Fruit fly (Drosophila melanogaster) whole organism, embryonic: ENCODE results near the gene nonA.

Experiments
- Abd-B ChIP-seq: fragments of 200-800 bp; sonication (Bioruptor generic); optimal IDR thresholded peaks from 2 replicates; lab custom pipeline; 2018; ENCODE audit warnings: missing biosample characterization, mild to moderate bottlenecking, missing genetic modification characterization, moderate library complexity
- Bteb2 ChIP-seq: fragments of 200-800 bp; sonication (Bioruptor generic); optimal IDR thresholded peaks from 2 replicates; lab custom pipeline; 2016; ENCODE audit warnings: missing biosample characterization, missing genetic modification characterization
- CG10321 ChIP-seq: fragments of 200-800 bp; sonication (Bioruptor generic); IDR thresholded peaks from 2 replicates; pipeline ENCODE4 v1.3.6; 2022; ENCODE audit warnings: missing biosample characterization, missing genetic modification characterization
- CG10565 ChIP-seq: fragments of 200-800 bp; sonication (Bioruptor generic); optimal IDR thresholded peaks from 3 replicates; lab custom pipeline; 2016; ENCODE audit warnings: missing biosample characterization, mild to moderate bottlenecking, missing genetic modification characterization
- CG11085 ChIP-seq: fragments of 200-800 bp; sonication (Bioruptor generic); IDR thresholded peaks from 2 replicates; pipeline ENCODE4 v1.3.6; 2022; ENCODE audit warnings: missing biosample characterization, missing genetic modification characterization
- CG11695 ChIP-seq: fragments of 200-800 bp; sonication (Bioruptor generic); IDR thresholded peaks from 3 replicates; pipeline ENCODE4 v1.3.6; 2022; ENCODE audit warnings: missing biosample characterization, missing genetic modification characterization
- CG13894 ChIP-seq: fragments of 200-800 bp; sonication (Bioruptor generic); optimal IDR thresholded peaks from 3 replicates; lab custom pipeline; 2018; ENCODE audit warnings: missing biosample characterization, mild to moderate bottlenecking, missing genetic modification characterization, moderate library complexity
- CG15514 ChIP-seq: fragments of 200-800 bp; sonication (Bioruptor generic); optimal IDR thresholded peaks from 3 replicates; lab custom pipeline; 2017; ENCODE audit warnings: missing biosample characterization, missing genetic modification characterization, mild to moderate bottlenecking, moderate library complexity, missing genetic modification reagents
- CG16779 ChIP-seq: fragments of 200-800 bp; sonication (Bioruptor generic); IDR thresholded peaks from 2 replicates; pipeline ENCODE4 v1.3.6; 2022; ENCODE audit warnings: missing biosample characterization, missing genetic modification characterization
- CG17568 ChIP-seq: fragments of 200-800 bp; sonication (Bioruptor generic); optimal IDR thresholded peaks from 2 replicates; lab custom pipeline; 2018; ENCODE audit warnings: missing biosample characterization, mild to moderate bottlenecking, missing genetic modification characterization, moderate library complexity
- CG1832 ChIP-seq: fragments of 200-800 bp; sonication (Bioruptor generic); optimal IDR thresholded peaks from 2 replicates; lab custom pipeline; 2017; ENCODE audit warnings: missing biosample characterization, mild to moderate bottlenecking, missing genetic modification characterization, inconsistent platforms
- CG18764 ChIP-seq: fragments of 200-800 bp; sonication (Bioruptor generic); optimal IDR thresholded peaks from 3 replicates; lab custom pipeline; 2016; ENCODE audit warnings: missing biosample characterization, missing genetic modification characterization
- CG3065 ChIP-seq: fragments of 200-800 bp; sonication (Bioruptor generic); optimal IDR thresholded peaks from 2 replicates; lab custom pipeline; 2016; ENCODE audit warnings: missing biosample characterization, missing genetic modification characterization
- CG4730 ChIP-seq: fragments of 200-800 bp; sonication (Bioruptor generic); IDR thresholded peaks from 2 replicates; pipeline ENCODE4 v1.3.6; 2022; ENCODE audit warnings: missing biosample characterization, missing genetic modification characterization
- CG6272 ChIP-seq: fragments of 200-800 bp; sonication (Bioruptor generic); IDR thresholded peaks from 2 replicates; pipeline ENCODE4 v1.3.6; 2022; ENCODE audit warnings: missing biosample characterization, missing genetic modification characterization
- CG6683 ChIP-seq: fragments of 200-800 bp; sonication (Bioruptor generic); optimal IDR thresholded peaks from 2 replicates; lab custom pipeline; 2017; ENCODE audit warnings: missing biosample characterization, mild to moderate bottlenecking, missing genetic modification characterization, missing genetic modification reagents
- CG8281 ChIP-seq: fragments of 200-800 bp; sonication (Bioruptor generic); optimal IDR thresholded peaks from 2 replicates; lab custom pipeline; 2018; ENCODE audit warnings: missing biosample characterization, mild to moderate bottlenecking, missing genetic modification characterization, moderate library complexity
- CG9215 ChIP-seq: fragments of 200-800 bp; sonication (Bioruptor generic); IDR thresholded peaks from 2 replicates; pipeline ENCODE4 v1.3.6; 2022; ENCODE audit warnings: missing biosample characterization, missing genetic modification characterization
- CG9609 ChIP-seq: fragments of 200-800 bp; sonication (Bioruptor generic); optimal IDR thresholded peaks from 3 replicates; lab custom pipeline; 2016; ENCODE audit warnings: missing biosample characterization, missing genetic modification characterization
- CG9727 ChIP-seq: fragments of 200-800 bp; sonication (Bioruptor generic); optimal IDR thresholded peaks from 3 replicates; lab custom pipeline; 2017; ENCODE audit warnings: missing biosample characterization, mild to moderate bottlenecking, missing genetic modification characterization
- Ets97D ChIP-seq: fragments of 200-800 bp; sonication (Bioruptor generic); optimal IDR thresholded peaks from 3 replicates; lab custom pipeline; 2016; ENCODE audit warnings: missing biosample characterization, missing genetic modification characterization
- Hmx ChIP-seq: fragments of 200-800 bp; sonication (Bioruptor generic); optimal IDR thresholded peaks from 2 replicates; lab custom pipeline; 2016; ENCODE audit warnings: missing biosample characterization, missing genetic modification characterization
- Hr51 ChIP-seq, 2 experiments: fragments of 200-800 bp; sonication (Bioruptor generic); optimal IDR thresholded peaks; 2 replicates in 1 of 2; 3 replicates in 1 of 2; lab custom pipeline; 2016 to 2018; ENCODE audit warnings: missing biosample characterization in 2 of 2, missing genetic modification characterization in 2 of 2, mild to moderate bottlenecking in 1 of 2, moderate library complexity in 1 of 2
- Meics ChIP-seq: fragments of 200-800 bp; sonication (Bioruptor generic); optimal IDR thresholded peaks from 2 replicates; lab custom pipeline; 2017; ENCODE audit warnings: missing biosample characterization, mild to moderate bottlenecking, missing genetic modification characterization
- Nf-YC ChIP-seq: fragments of 200-800 bp; optimal IDR thresholded peaks from 3 replicates; lab custom pipeline; 2019; ENCODE audit warnings: missing biosample characterization, mild to moderate bottlenecking, missing genetic modification characterization, moderate library complexity
- Ptx1 ChIP-seq: fragments of 200-800 bp; sonication (Bioruptor generic); IDR thresholded peaks from 2 replicates; pipeline ENCODE4 v1.3.6; 2022; ENCODE audit warnings: missing biosample characterization, missing genetic modification characterization
- Sox100B ChIP-seq: fragments of 200-800 bp; sonication (Bioruptor generic); optimal IDR thresholded peaks from 3 replicates; lab custom pipeline; 2018; ENCODE audit warnings: missing biosample characterization, mild to moderate bottlenecking, missing genetic modification characterization
- Sry-δ ChIP-seq: fragments of 200-800 bp; sonication (Bioruptor generic); optimal IDR thresholded peaks from 2 replicates; lab custom pipeline; 2016; ENCODE audit warnings: missing biosample characterization, missing genetic modification characterization
- Taf1 ChIP-seq: fragments of 200-800 bp; sonication (Bioruptor generic); IDR thresholded peaks from 2 replicates; pipeline ENCODE4 v1.3.6; 2022; ENCODE audit warnings: missing biosample characterization, missing genetic modification characterization
- Tbp ChIP-seq: fragments of >200 bp; optimal IDR thresholded peaks from 2 replicates; lab custom pipeline; 2018; ENCODE audit warnings: missing biosample characterization, missing genetic modification characterization
- Trl ChIP-seq, 3 experiments: fragments of >200 bp in 2 of 3; fragments of 200-800 bp in 1 of 3; sonication (Bioruptor generic) in 1 of 3; optimal IDR thresholded peaks; 2 replicates in 1 of 3; 3 replicates in 2 of 3; lab custom pipeline; 2016 to 2017; ENCODE audit warnings: missing biosample characterization in 1 of 3, missing genetic modification characterization in 1 of 3
- bowl ChIP-seq: fragments of 200-800 bp; sonication (Bioruptor generic); IDR thresholded peaks from 2 replicates; pipeline ENCODE4 v1.3.6; 2022; ENCODE audit warnings: missing biosample characterization, missing genetic modification characterization
- dmrt11E ChIP-seq: fragments of 200-800 bp; sonication (Bioruptor generic); optimal IDR thresholded peaks from 3 replicates; lab custom pipeline; 2018; ENCODE audit warnings: missing biosample characterization, mild to moderate bottlenecking, missing genetic modification characterization, moderate library complexity
- fd3F ChIP-seq: fragments of 200-800 bp; sonication (Bioruptor generic); optimal IDR thresholded peaks from 2 replicates; lab custom pipeline; 2018; ENCODE audit warnings: missing biosample characterization, mild to moderate bottlenecking, missing genetic modification characterization, moderate library complexity
- gsb ChIP-seq: fragments of 200-800 bp; sonication (Bioruptor generic); IDR thresholded peaks from 2 replicates; pipeline ENCODE4 v1.3.6; 2022; ENCODE audit warnings: missing biosample characterization, missing genetic modification characterization
- hth ChIP-seq: fragments of >200 bp; optimal IDR thresholded peaks from 2 replicates; lab custom pipeline; 2017; ENCODE audit warnings: inconsistent platforms
- insv ChIP-seq, 2 experiments: fragments of 200-800 bp; sonication (Bioruptor generic); optimal IDR thresholded peaks; 3 replicates each; lab custom pipeline; 2016 to 2018; ENCODE audit warnings: missing biosample characterization in 2 of 2, missing genetic modification characterization in 2 of 2
- lmd ChIP-seq: fragments of 200-800 bp; sonication (Bioruptor generic); IDR thresholded peaks from 2 replicates; pipeline ENCODE4 v1.3.6; 2022; ENCODE audit warnings: missing biosample characterization, missing genetic modification characterization
- lov ChIP-seq, 2 experiments: fragments of 200-800 bp in 1 of 2; fragments of >200 bp in 1 of 2; sonication (Bioruptor generic) in 1 of 2; IDR thresholded peaks in 1 of 2; optimal IDR thresholded peaks in 1 of 2; 2 replicates in 1 of 2; 3 replicates in 1 of 2; pipeline versions ENCODE4 v1.3.6 to Lab custom; 2017 to 2022; ENCODE audit warnings: missing biosample characterization in 1 of 2, missing genetic modification characterization in 1 of 2
- nerfin-2 ChIP-seq: fragments of 200-800 bp; sonication (Bioruptor generic); IDR thresholded peaks from 2 replicates; pipeline ENCODE4 v1.3.6; 2022; ENCODE audit warnings: missing biosample characterization, missing genetic modification characterization; ENCODE audit not compliant: partially characterized antibody
- onecut ChIP-seq: fragments of 200-800 bp; sonication (Bioruptor generic); IDR thresholded peaks from 2 replicates; pipeline ENCODE4 v1.3.6; 2022; ENCODE audit warnings: missing biosample characterization, missing genetic modification characterization
- peb ChIP-seq: fragments of 200-800 bp; sonication (Bioruptor generic); IDR thresholded peaks from 2 replicates; pipeline ENCODE4 v1.3.6; 2022; ENCODE audit warnings: missing biosample characterization, missing genetic modification characterization
- pzg ChIP-seq: fragments of 200-800 bp; sonication (Bioruptor generic); optimal IDR thresholded peaks from 3 replicates; lab custom pipeline; 2018; ENCODE audit warnings: missing biosample characterization, mild to moderate bottlenecking, missing genetic modification characterization, moderate library complexity
- ranshi ChIP-seq: fragments of 200-800 bp; sonication (Bioruptor generic); IDR thresholded peaks from 2 replicates; pipeline ENCODE4 v1.3.6; 2022; ENCODE audit warnings: missing biosample characterization, missing genetic modification characterization
- ro ChIP-seq: fragments of 200-800 bp; sonication (Bioruptor generic); IDR thresholded peaks from 2 replicates; pipeline ENCODE4 v1.3.6; 2022; ENCODE audit warnings: missing biosample characterization, missing genetic modification characterization
- row ChIP-seq: fragments of 200-800 bp; sonication (Bioruptor generic); IDR thresholded peaks from 3 replicates; pipeline ENCODE4 v1.3.6; 2022; ENCODE audit warnings: missing biosample characterization, missing genetic modification characterization
- sisA ChIP-seq: fragments of 200-800 bp; sonication (Bioruptor generic); IDR thresholded peaks from 2 replicates; pipeline ENCODE4 v1.3.6; 2022; ENCODE audit warnings: missing biosample characterization, missing genetic modification characterization
- sr ChIP-seq: fragments of 200-800 bp; sonication (Bioruptor generic); IDR thresholded peaks from 3 replicates; pipeline ENCODE4 v1.3.6; 2022; ENCODE audit warnings: missing biosample characterization, missing genetic modification characterization
- tup ChIP-seq: fragments of 200-800 bp; sonication (Bioruptor generic); optimal IDR thresholded peaks from 2 replicates; lab custom pipeline; 2016; ENCODE audit warnings: missing biosample characterization, mild to moderate bottlenecking, missing genetic modification characterization, moderate library complexity
- zen2 ChIP-seq: fragments of 200-800 bp; sonication (Bioruptor generic); IDR thresholded peaks from 3 replicates; pipeline ENCODE4 v1.3.6; 2022; ENCODE audit warnings: missing biosample characterization, missing genetic modification characterization; ENCODE audit not compliant: partially characterized antibody

Gene nonA

DNA sequence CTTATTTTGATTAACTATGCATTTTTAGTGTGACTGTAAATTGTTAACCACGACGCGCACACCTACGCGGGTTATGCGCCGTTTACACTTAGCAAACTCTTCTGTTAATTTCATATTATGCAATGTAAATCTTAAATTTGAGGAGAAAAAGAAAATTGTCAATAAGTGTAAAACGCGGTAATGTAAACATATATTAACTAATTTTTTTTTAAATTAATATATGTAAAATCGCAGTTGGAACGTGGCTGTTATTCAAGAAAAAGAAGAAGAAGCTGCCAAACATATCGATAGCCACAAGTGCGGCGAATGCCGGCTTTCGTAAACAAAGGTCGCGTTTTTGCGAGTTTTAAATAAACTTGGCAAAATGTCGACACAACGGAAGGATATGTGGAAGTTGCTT is 30.0 kb downstream of the nonA start, which contains the start of the genes TH1 and mei-41 (continued):
- TF ChIP-seq bowl: peak; percentile 66
- no peak for TF ChIP-seq CG18764 (GFP tag; lab: Kevin White, UChicago)
- TF ChIP-seq CG15514 (GFP tag; lab: Kevin White, UChicago): no peak
- TF ChIP-seq CG6683: peak; percentile 54
- no peak; the same call in 2 of the 3 replicates for TF ChIP-seq sr
- no peak for TF ChIP-seq hth (lab: Kevin White, UChicago)
- TF ChIP-seq CG10321 (GFP tag; lab: Robert Waterston, UW): peak; percentile 11; the same call in 1 of the 2 replicates
- peak; percentile 49 for TF ChIP-seq Ets97D (GFP tag; lab: Kevin White, UChicago)
- peak; percentile 94 for TF ChIP-seq peb (GFP tag; lab: Robert Waterston, UW)
- peak; percentile 93 for TF ChIP-seq CG4730 (GFP tag; lab: Robert Waterston, UW)
- TF ChIP-seq row (GFP tag; lab: Robert Waterston, UW): peak; percentile 98
- TF ChIP-seq nerfin-2 (GFP tag; lab: Robert Waterston, UW): no peak
- peak; percentile 76 for TF ChIP-seq onecut
- peak; percentile 86 for TF ChIP-seq gsb (GFP tag; lab: Robert Waterston, UW)
- no peak for TF ChIP-seq Hmx (GFP tag; lab: Kevin White, UChicago)
- no peak for TF ChIP-seq zen2
- peak; percentile 46 for TF ChIP-seq Sry-δ (GFP tag; lab: Kevin White, UChicago)
- TF ChIP-seq Nf-YC (tag; lab: Kevin White, UChicago): no peak
- no peak for TF ChIP-seq CG13894
- TF ChIP-seq CG3065: peak; percentile 74
- no peak for TF ChIP-seq CG10565 (GFP tag; lab: Kevin White, UChicago)
- TF ChIP-seq CG1832: no peak
- TF ChIP-seq insv (GFP tag; optimal IDR thresholded peaks at IDR 0.05; lab: Kevin White, UChicago): peak in 1 of 2 experiments; percentile 48
- TF ChIP-seq Abd-B (GFP tag; lab: Kevin White, UChicago): peak; percentile 95
- peak; percentile 43 for TF ChIP-seq CG9609 (GFP tag; lab: Kevin White, UChicago)
- TF ChIP-seq sisA (GFP tag; lab: Robert Waterston, UW): peak; percentile 95
- TF ChIP-seq Tbp (GFP tag; lab: Kevin White, UChicago): no peak
- no peak for TF ChIP-seq Trl (optimal IDR thresholded peaks at IDR 0.05; lab: Kevin White, UChicago)
- TF ChIP-seq Trl (GFP tag; optimal IDR thresholded peaks at IDR 0.05; lab: Kevin White, UChicago): peak; percentile 43
- no peak for TF ChIP-seq CG8281 (tag; lab: Kevin White, UChicago)
- TF ChIP-seq pzg: peak; percentile 46
- peak; percentile 91 for TF ChIP-seq CG9727
- TF ChIP-seq Sox100B (GFP tag; lab: Kevin White, UChicago): no peak
- TF ChIP-seq ro (GFP tag; lab: Robert Waterston, UW): peak; percentile 91
- peak; percentile 12 for TF ChIP-seq Bteb2 (GFP tag; lab: Kevin White, UChicago)
- peak; percentile 97 for TF ChIP-seq Ptx1 (GFP tag; lab: Robert Waterston, UW)
- TF ChIP-seq lmd: peak; percentile 96
- no peak for TF ChIP-seq lov (optimal IDR thresholded peaks at IDR 0.05; lab: Kevin White, UChicago)
- TF ChIP-seq lov (GFP tag; IDR thresholded peaks at IDR 0.05; lab: Robert Waterston, UW): peak; percentile 89
- peak; percentile 63; the same call in 1 of the 2 replicates for TF ChIP-seq Taf1 (GFP tag; lab: Robert Waterston, UW)
- TF ChIP-seq CG11085 (GFP tag; lab: Robert Waterston, UW): peak; percentile 95
- TF ChIP-seq CG9215 (GFP tag; lab: Robert Waterston, UW): peak; percentile 94
- TF ChIP-seq CG17568 (GFP tag; lab: Kevin White, UChicago): no peak
- peak; percentile 95 for TF ChIP-seq dmrt11E
- peak; percentile 86 for TF ChIP-seq Meics (GFP tag; lab: Kevin White, UChicago)
- TF ChIP-seq CG6272 (GFP tag; lab: Robert Waterston, UW): peak; percentile 95
- peak; percentile 97 for TF ChIP-seq ranshi (GFP tag; lab: Robert Waterston, UW)
- TF ChIP-seq Hr51 (GFP tag; optimal IDR thresholded peaks at IDR 0.05; lab: Kevin White, UChicago): peak in 1 of 2 experiments; percentile 51
- TF ChIP-seq CG11695 (GFP tag; lab: Robert Waterston, UW): peak; percentile 92
- TF ChIP-seq tup: peak; percentile 81
- peak; percentile 87 for TF ChIP-seq fd3F (GFP tag; lab: Kevin White, UChicago)
- peak; percentile 65; the same call in 1 of the 2 replicates for TF ChIP-seq CG16779 (GFP tag; lab: Robert Waterston, UW)
